Worm (Caenorhabditis elegans) whole organism, young adult: ENCODE data around the gene F56C9.3.

Experiments used
- B0019.2 ChIP-seq: fragments of 200-800 bp; sonication (Bioruptor generic); conservative IDR thresholded peaks from 2 replicates; pipeline ENCODE4 v1.3.6; 2022; ENCODE audit warnings: missing genetic modification reagents, missing genetic modification characterization, missing compliant biosample characterization
- B0336.3 ChIP-seq: fragments of 200-800 bp; sonication (Bioruptor generic); IDR thresholded peaks from 2 replicates; pipeline ENCODE4 v1.3.6; 2022; ENCODE audit warnings: missing genetic modification characterization, missing compliant biosample characterization
- C17E4.6 ChIP-seq: fragments of 200-800 bp; sonication (Bioruptor generic); IDR thresholded peaks from 2 replicates; pipeline ENCODE4 v1.3.6; 2022; ENCODE audit warnings: missing genetic modification reagents, missing genetic modification characterization, missing compliant biosample characterization
- F37B4.10 ChIP-seq: fragments of 200-800 bp; sonication (Bioruptor generic); IDR thresholded peaks from 2 replicates; pipeline ENCODE4 v1.3.6; 2022; ENCODE audit warnings: missing genetic modification characterization, missing compliant biosample characterization
- F39B2.1 ChIP-seq: fragments of 200-800 bp; sonication (Bioruptor generic); IDR thresholded peaks from 2 replicates; pipeline ENCODE4 v1.3.6; 2022; ENCODE audit warnings: missing genetic modification reagents, missing genetic modification characterization, missing compliant biosample characterization
- F57A8.1 ChIP-seq: fragments of 200-800 bp; sonication (Bioruptor generic); optimal IDR thresholded peaks from 2 replicates; lab custom pipeline; 2018; ENCODE audit warnings: mild to moderate bottlenecking, missing genetic modification characterization, moderate library complexity, missing compliant biosample characterization
- F57C9.4 ChIP-seq: sonication (generic microtip); optimal IDR thresholded peaks from 2 replicates; lab custom pipeline; 2017; ENCODE audit warnings: mild to moderate bottlenecking, missing genetic modification characterization, missing compliant biosample characterization
- K12H6.12 ChIP-seq: fragments of 200-800 bp; sonication (Bioruptor generic); optimal IDR thresholded peaks from 2 replicates; lab custom pipeline; 2018; ENCODE audit warnings: mild to moderate bottlenecking, missing genetic modification characterization, missing compliant biosample characterization
- T07F8.4 ChIP-seq: sonication (generic microtip); optimal IDR thresholded peaks from 2 replicates; lab custom pipeline; 2016; ENCODE audit warnings: mild to moderate bottlenecking, missing genetic modification characterization, moderate library complexity, missing compliant biosample characterization
- Y95B8A.8 ChIP-seq: fragments of 200-800 bp; sonication (Bioruptor generic); IDR thresholded peaks from 2 replicates; pipeline ENCODE4 v1.3.6; 2022; ENCODE audit warnings: missing genetic modification reagents, missing genetic modification characterization, missing compliant biosample characterization
- akir-1 ChIP-seq: fragments of 200-800 bp; sonication (Bioruptor generic); optimal IDR thresholded peaks from 2 replicates; lab custom pipeline; 2018; ENCODE audit warnings: mild to moderate bottlenecking, missing genetic modification characterization, moderate library complexity, missing compliant biosample characterization
- ama-1 ChIP-seq, 3 experiments: fragments of 150-350 bp in 1 of 3; sonication (generic microtip) in 2 of 3; optimal IDR thresholded peaks; 2 replicates each; lab custom pipeline; 2014 to 2018; ENCODE audit warnings: missing biosample characterization in 2 of 3, missing genetic modification characterization in 2 of 3, missing genetic modification reagents in 2 of 3
- atf-7 ChIP-seq: sonication (generic microtip); optimal IDR thresholded peaks from 2 replicates; lab custom pipeline; 2017; ENCODE audit warnings: mild to moderate bottlenecking, missing genetic modification characterization, missing compliant biosample characterization
- athp-1 ChIP-seq: sonication (generic microtip); optimal IDR thresholded peaks from 2 replicates; lab custom pipeline; 2017; ENCODE audit warnings: mild to moderate bottlenecking, missing genetic modification characterization, missing compliant biosample characterization
- attf-3 ChIP-seq: fragments of 200-800 bp; sonication (Bioruptor generic); conservative IDR thresholded peaks from 2 replicates; pipeline ENCODE4 v1.3.6; 2022; ENCODE audit warnings: missing genetic modification reagents, missing genetic modification characterization, missing compliant biosample characterization
- ceh-27 ChIP-seq: fragments of 200-800 bp; sonication (Bioruptor generic); optimal IDR thresholded peaks from 2 replicates; lab custom pipeline; 2018; ENCODE audit warnings: mild to moderate bottlenecking, missing genetic modification characterization, moderate library complexity, missing compliant biosample characterization
- ceh-58 ChIP-seq: fragments of 200-800 bp; sonication (Bioruptor generic); IDR thresholded peaks from 2 replicates; pipeline ENCODE4 v1.3.6; 2022; ENCODE audit warnings: missing genetic modification characterization, missing compliant biosample characterization
- dpff-1 ChIP-seq: sonication (generic microtip); optimal IDR thresholded peaks from 2 replicates; lab custom pipeline; 2017; ENCODE audit warnings: mild to moderate bottlenecking, missing genetic modification characterization, missing compliant biosample characterization
- egl-44 ChIP-seq: fragments of 200-800 bp; sonication (Bioruptor generic); IDR thresholded peaks from 2 replicates; pipeline ENCODE4 v1.3.6; 2022; ENCODE audit warnings: missing genetic modification reagents, missing genetic modification characterization, missing compliant biosample characterization
- ekl-4 ChIP-seq: fragments of 200-800 bp; sonication (Bioruptor generic); IDR thresholded peaks from 2 replicates; pipeline ENCODE4 v1.3.6; 2022; ENCODE audit warnings: missing genetic modification reagents, missing genetic modification characterization, missing compliant biosample characterization
- ets-4 ChIP-seq: fragments of 200-800 bp; sonication (Bioruptor generic); optimal IDR thresholded peaks from 2 replicates; lab custom pipeline; 2018; ENCODE audit warnings: mild to moderate bottlenecking, missing genetic modification characterization, missing compliant biosample characterization
- him-1 ChIP-seq: sonication (generic microtip); optimal IDR thresholded peaks from 2 replicates; lab custom pipeline; 2016; ENCODE audit warnings: missing genotype, missing genetic modification reagents, missing genetic modification characterization, missing compliant biosample characterization
- hmg-1.2 ChIP-seq: fragments of 200-800 bp; sonication (Bioruptor generic); IDR thresholded peaks from 2 replicates; pipeline ENCODE4 v1.3.6; 2022; ENCODE audit warnings: missing genetic modification reagents, missing genetic modification characterization, missing compliant biosample characterization
- lin-40 ChIP-seq: sonication (generic microtip); optimal IDR thresholded peaks from 2 replicates; lab custom pipeline; 2016; ENCODE audit warnings: missing genetic modification characterization, mild to moderate bottlenecking, missing compliant biosample characterization, missing genotype, missing genetic modification reagents
- madf-10 ChIP-seq: sonication (generic microtip); optimal IDR thresholded peaks from 2 replicates; lab custom pipeline; 2016; ENCODE audit warnings: mild to moderate bottlenecking, missing genetic modification characterization, missing compliant biosample characterization
- mes-4 ChIP-seq: sonication (generic microtip); optimal IDR thresholded peaks from 2 replicates; lab custom pipeline; 2016; ENCODE audit warnings: missing genotype, missing genetic modification characterization, missing compliant biosample characterization
- mxl-1 ChIP-seq: sonication (generic microtip); optimal IDR thresholded peaks from 2 replicates; lab custom pipeline; 2016; ENCODE audit warnings: missing genetic modification characterization, missing compliant biosample characterization
- nfya-2 ChIP-seq: fragments of 200-800 bp; sonication (Bioruptor generic); IDR thresholded peaks from 2 replicates; pipeline ENCODE4 v1.3.6; 2022; ENCODE audit warnings: missing genetic modification reagents, missing genetic modification characterization, missing compliant biosample characterization
- rec-8 ChIP-seq, 2 experiments: sonication (generic microtip); optimal IDR thresholded peaks; 2 replicates each; lab custom pipeline; 2016; ENCODE audit warnings: mild to moderate bottlenecking in 2 of 2, missing genetic modification characterization in 2 of 2, missing genetic modification reagents in 2 of 2, missing genotype in 2 of 2, missing biosample characterization in 1 of 2, missing compliant biosample characterization in 1 of 2, moderate library complexity in 1 of 2
- rpc-1 ChIP-seq, 2 experiments: fragments of 150-350 bp in 1 of 2; sonication (generic microtip) in 1 of 2; optimal IDR thresholded peaks; 2 replicates each; lab custom pipeline; 2014 to 2018; ENCODE audit warnings: missing biosample characterization in 1 of 2, missing genetic modification characterization in 1 of 2, missing genetic modification reagents in 1 of 2, missing genotype in 1 of 2
- snpc-1.3 ChIP-seq: sonication (generic microtip); optimal IDR thresholded peaks from 2 replicates; lab custom pipeline; 2017; ENCODE audit warnings: missing genetic modification characterization, mild to moderate bottlenecking, missing compliant biosample characterization, antibody characterized with exemption, moderate library complexity, missing genotype, missing genetic modification reagents; ENCODE audit not compliant: insufficient read depth
- snpc-3.4 ChIP-seq: sonication (generic microtip); optimal IDR thresholded peaks from 2 replicates; lab custom pipeline; 2017; ENCODE audit warnings: missing genetic modification characterization, mild to moderate bottlenecking, missing compliant biosample characterization, antibody characterized with exemption, moderate library complexity, missing genotype, missing genetic modification reagents
- unc-130 ChIP-seq: sonication (generic microtip); optimal IDR thresholded peaks from 2 replicates; lab custom pipeline; 2016; ENCODE audit warnings: missing genetic modification reagents, missing genetic modification characterization, missing compliant biosample characterization
- xnd-1 ChIP-seq: sonication (generic microtip); optimal IDR thresholded peaks from 2 replicates; lab custom pipeline; 2016; ENCODE audit warnings: missing genotype, missing genetic modification reagents, missing genetic modification characterization, missing compliant biosample characterization
- ztf-18 ChIP-seq: sonication (generic microtip); optimal IDR thresholded peaks from 2 replicates; lab custom pipeline; 2016; ENCODE audit warnings: missing genotype, mild to moderate bottlenecking, missing genetic modification characterization, missing compliant biosample characterization
- ztf-26 ChIP-seq: sonication (generic microtip); optimal IDR thresholded peaks from 2 replicates; lab custom pipeline; 2017; ENCODE audit warnings: missing genetic modification characterization, missing compliant biosample characterization

Gene F56C9.3

ce11 chrIII:7297045-7297680 is 13.9 kb upstream of the F56C9.3 start:
- TF ChIP-seq atf-7 (tag; lab: Kevin White, UChicago) (peak; percentile 31), ztf-18 (tag; lab: Kevin White, UChicago) (no peak), B0019.2 (GFP tag; lab: Robert Waterston, UW) (no peak), lin-40 (tag; lab: Kevin White, UChicago) (peak; percentile 31)
- TF ChIP-seq, all 124 proteins: peak for 2

ce11 chrIII:7298045-7298444 is 13.0 kb upstream of the F56C9.3 start:
- TF ChIP-seq ama-1 (optimal IDR thresholded peaks at IDR 0.05; lab: Kevin White, UChicago) (no peak), ama-1 (GFP tag; optimal IDR thresholded peaks at IDR 0.05; lab: Kevin White, UChicago) (no peak), nfya-2 (GFP tag; lab: Robert Waterston, UW) (no peak), ztf-18 (tag; lab: Kevin White, UChicago) (no peak), C17E4.6 (GFP tag; lab: Robert Waterston, UW) (no peak), him-1 (tag; lab: Kevin White, UChicago) (no peak), ceh-27 (GFP tag; lab: Kevin White, UChicago) (no peak), T07F8.4 (tag; lab: Kevin White, UChicago) (no peak), ekl-4 (GFP tag; lab: Robert Waterston, UW) (no peak), madf-10 (tag; lab: Kevin White, UChicago) (no peak)

ce11 chrIII:7299466-7299865 is 11.6 kb upstream of the F56C9.3 start, which contains the start of the genes B0361.14 and B0361.9:
Gene B0361.14, minus strand, starts transcription at chrIII:7299531.
Gene B0361.9, minus strand, starts transcription at chrIII:7299631.
- no peak for TF ChIP-seq ets-4 (GFP tag; lab: Kevin White, UChicago)
- no peak for TF ChIP-seq egl-44 (GFP tag; lab: Robert Waterston, UW)
- no peak for TF ChIP-seq dpff-1 (tag; lab: Kevin White, UChicago)

- TF ChIP-seq atf-7 (tag; lab: Kevin White, UChicago), result no peak
- no peak for TF ChIP-seq F57C9.4 (tag; lab: Kevin White, UChicago)
- TF ChIP-seq unc-130, result no peak
- TF ChIP-seq Y95B8A.8 (GFP tag; lab: Robert Waterston, UW), result no peak
- no peak for TF ChIP-seq B0019.2 (GFP tag; lab: Robert Waterston, UW)
- TF ChIP-seq lin-40 (tag; lab: Kevin White, UChicago), result peak; percentile 7
- TF ChIP-seq F57A8.1 (GFP tag; lab: Kevin White, UChicago), result no peak
- no peak for TF ChIP-seq F37B4.10 (GFP tag; lab: Robert Waterston, UW)
- TF ChIP-seq B0336.3 (GFP tag; lab: Robert Waterston, UW), result no peak
- TF ChIP-seq akir-1 (GFP tag; lab: Kevin White, UChicago), result no peak
- no peak for TF ChIP-seq rpc-1 (optimal IDR thresholded peaks at IDR 0.05; lab: Kevin White, UChicago)
- no peak for TF ChIP-seq rpc-1 (tag; optimal IDR thresholded peaks at IDR 0.05; lab: Kevin White, UChicago)
- no peak for TF ChIP-seq rec-8 (tag; optimal IDR thresholded peaks at IDR 0.05; lab: Kevin White, UChicago)
- no peak for TF ChIP-seq xnd-1
- TF ChIP-seq ztf-26 (tag; lab: Kevin White, UChicago), result peak; percentile 18
Observed at ce11 chrIII:7300169-7300568, 10.9 kb upstream of the F56C9.3 start.

ce11 chrIII:7300763-7301162 is 10.3 kb upstream of the F56C9.3 start:
- TF ChIP-seq ceh-27 (GFP tag; lab: Kevin White, UChicago) (peak; percentile 69), snpc-1.3 (tag; lab: Kevin White, UChicago) (no peak)

- TF ChIP-seq F39B2.1 (GFP tag; lab: Robert Waterston, UW) (no peak), lin-40 (tag; lab: Kevin White, UChicago) (no peak), unc-130 (no peak), ztf-18 (tag; lab: Kevin White, UChicago) (no peak), snpc-3.4 (no peak), mxl-1 (tag; lab: Kevin White, UChicago) (no peak), ceh-58 (GFP tag; lab: Robert Waterston, UW) (no peak), hmg-1.2 (GFP tag; lab: Robert Waterston, UW) (no peak), K12H6.12 (no peak), mes-4 (tag; lab: Kevin White, UChicago) (no peak), attf-3 (GFP tag; lab: Robert Waterston, UW) (no peak), athp-1 (tag; lab: Kevin White, UChicago) (no peak)
Observed at ce11 chrIII:7301668-7302067, 9.4 kb upstream of the F56C9.3 start.
